Worm (Caenorhabditis elegans) whole organism, late embryonic: Measurements from ENCODE around the gene bus-17.

Experiments
- C08G9.2 ChIP-seq: sonication (generic microtip); optimal IDR thresholded peaks from 2 replicates; lab custom pipeline; 2016; ENCODE audit warnings: mild to moderate bottlenecking, missing genetic modification characterization, moderate library complexity, missing compliant biosample characterization
- C38D4.7 ChIP-seq: fragments of 200-800 bp; sonication (Bioruptor generic); optimal IDR thresholded peaks from 2 replicates; lab custom pipeline; 2018; ENCODE audit warnings: mild to moderate bottlenecking, missing genetic modification characterization, moderate library complexity, missing compliant biosample characterization
- F13H6.1 ChIP-seq: sonication (generic microtip); optimal IDR thresholded peaks from 2 replicates; lab custom pipeline; 2016; ENCODE audit warnings: missing genetic modification characterization, missing compliant biosample characterization
- K09A11.1 ChIP-seq: sonication (generic microtip); optimal IDR thresholded peaks from 2 replicates; lab custom pipeline; 2017; ENCODE audit warnings: antibody characterized with exemption, mild to moderate bottlenecking, missing genetic modification characterization, missing compliant biosample characterization; ENCODE audit not compliant: insufficient read depth
- ceh-14 ChIP-seq: sonication (generic microtip); optimal IDR thresholded peaks from 2 replicates; lab custom pipeline; 2016; ENCODE audit warnings: missing genotype, missing genetic modification characterization, missing compliant biosample characterization
- ceh-19 ChIP-seq: fragments of 200-800 bp; sonication (Bioruptor generic); optimal IDR thresholded peaks from 2 replicates; lab custom pipeline; 2018; ENCODE audit warnings: mild to moderate bottlenecking, missing genetic modification characterization, missing compliant biosample characterization
- ceh-22 ChIP-seq: sonication (generic microtip); optimal IDR thresholded peaks from 2 replicates; lab custom pipeline; 2017; ENCODE audit warnings: missing biosample characterization, missing genetic modification characterization
- ceh-24 ChIP-seq: sonication (generic microtip); optimal IDR thresholded peaks from 2 replicates; lab custom pipeline; 2016; ENCODE audit warnings: mild to moderate bottlenecking, missing genetic modification characterization, missing compliant biosample characterization
- ceh-30 ChIP-seq: fragments of 150-350 bp; optimal IDR thresholded peaks from 2 replicates; lab custom pipeline; 2014; ENCODE audit warnings: missing biosample characterization, missing genetic modification characterization
- ceh-31 ChIP-seq: sonication (generic microtip); optimal IDR thresholded peaks from 2 replicates; lab custom pipeline; 2016; ENCODE audit warnings: missing genetic modification characterization, missing compliant biosample characterization
- ceh-45 ChIP-seq: fragments of 200-800 bp; sonication (Bioruptor generic); IDR thresholded peaks from 2 replicates; pipeline ENCODE4 v1.3.6; 2022; ENCODE audit warnings: missing genetic modification reagents, missing genetic modification characterization, missing compliant biosample characterization
- ceh-48 ChIP-seq: sonication (generic microtip); optimal IDR thresholded peaks from 2 replicates; lab custom pipeline; 2016; ENCODE audit warnings: missing genetic modification characterization, inconsistent platforms, missing compliant biosample characterization
- ceh-9 ChIP-seq: sonication (generic microtip); optimal IDR thresholded peaks from 2 replicates; lab custom pipeline; 2016; ENCODE audit warnings: mild to moderate bottlenecking, missing genetic modification characterization, inconsistent platforms, missing compliant biosample characterization
- che-1 ChIP-seq: sonication (generic microtip); optimal IDR thresholded peaks from 2 replicates; lab custom pipeline; 2016; ENCODE audit warnings: mild to moderate bottlenecking, missing genetic modification characterization, missing compliant biosample characterization
- dve-1 ChIP-seq: sonication (generic microtip); optimal IDR thresholded peaks from 2 replicates; lab custom pipeline; 2017; ENCODE audit warnings: antibody characterized with exemption, mild to moderate bottlenecking, missing genetic modification characterization, missing compliant biosample characterization
- elt-2 ChIP-seq: sonication (generic microtip); optimal IDR thresholded peaks from 2 replicates; lab custom pipeline; 2016; ENCODE audit warnings: missing genetic modification reagents, missing genetic modification characterization, missing compliant biosample characterization
- ets-4 ChIP-seq: sonication (generic microtip); optimal IDR thresholded peaks from 2 replicates; lab custom pipeline; 2016; ENCODE audit warnings: missing genetic modification characterization, missing compliant biosample characterization
- fkh-10 ChIP-seq: fragments of 150-350 bp; optimal IDR thresholded peaks from 2 replicates; lab custom pipeline; 2014; ENCODE audit warnings: missing biosample characterization, missing genetic modification reagents, missing genetic modification characterization
- hlh-13 ChIP-seq: fragments of 200-800 bp; sonication (Bioruptor generic); optimal IDR thresholded peaks from 2 replicates; lab custom pipeline; 2018; ENCODE audit warnings: mild to moderate bottlenecking, missing genetic modification characterization, missing compliant biosample characterization
- hlh-15 ChIP-seq: sonication (generic microtip); optimal IDR thresholded peaks from 2 replicates; lab custom pipeline; 2016; ENCODE audit warnings: missing genetic modification characterization, missing compliant biosample characterization
- hlh-6 ChIP-seq: sonication (generic microtip); optimal IDR thresholded peaks from 2 replicates; lab custom pipeline; 2016; ENCODE audit warnings: missing genotype, missing genetic modification characterization, missing compliant biosample characterization
- mec-3 ChIP-seq: sonication (generic microtip); optimal IDR thresholded peaks from 2 replicates; lab custom pipeline; 2016; ENCODE audit warnings: borderline replicate concordance, missing genetic modification characterization, missing compliant biosample characterization
- nfya-1 ChIP-seq: sonication (generic microtip); optimal IDR thresholded peaks from 2 replicates; lab custom pipeline; 2017; ENCODE audit warnings: missing genetic modification characterization, mild to moderate bottlenecking, missing compliant biosample characterization, antibody characterized with exemption, moderate library complexity
- nhr-11 ChIP-seq: fragments of 150-350 bp; optimal IDR thresholded peaks from 2 replicates; lab custom pipeline; 2014; ENCODE audit warnings: missing biosample characterization, missing genetic modification characterization
- npax-4 ChIP-seq: sonication (generic microtip); optimal IDR thresholded peaks from 2 replicates; lab custom pipeline; 2016; ENCODE audit warnings: missing genetic modification characterization, missing compliant biosample characterization
- pat-9 ChIP-seq: fragments of 200-800 bp; sonication (Bioruptor generic); optimal IDR thresholded peaks from 2 replicates; lab custom pipeline; 2018; ENCODE audit warnings: mild to moderate bottlenecking, missing genetic modification characterization, moderate library complexity, missing compliant biosample characterization
- pax-1 ChIP-seq: fragments of 150-350 bp; optimal IDR thresholded peaks from 2 replicates; lab custom pipeline; 2014; ENCODE audit warnings: missing biosample characterization, missing genetic modification characterization
- pha-2 ChIP-seq: sonication (generic microtip); optimal IDR thresholded peaks from 2 replicates; lab custom pipeline; 2017; ENCODE audit warnings: mild to moderate bottlenecking, missing genetic modification characterization, missing compliant biosample characterization
- ref-2 ChIP-seq: sonication (generic microtip); optimal IDR thresholded peaks from 2 replicates; lab custom pipeline; 2016; ENCODE audit warnings: missing genetic modification characterization, missing compliant biosample characterization
- sdc-2 ChIP-seq: sonication (generic microtip); optimal IDR thresholded peaks from 2 replicates; lab custom pipeline; 2016; ENCODE audit warnings: missing genotype, missing genetic modification characterization, missing compliant biosample characterization
- sox-2 ChIP-seq: fragments of 200-800 bp; sonication (Bioruptor generic); IDR thresholded peaks from 2 replicates; pipeline ENCODE4 v1.3.6; 2022; ENCODE audit warnings: missing genetic modification reagents, missing genetic modification characterization, missing compliant biosample characterization
- sox-4 ChIP-seq: sonication (generic microtip); optimal IDR thresholded peaks from 2 replicates; lab custom pipeline; 2017; ENCODE audit warnings: mild to moderate bottlenecking, missing genetic modification characterization, inconsistent platforms, missing compliant biosample characterization
- ttx-3 ChIP-seq: sonication (generic microtip); optimal IDR thresholded peaks from 2 replicates; lab custom pipeline; 2016; ENCODE audit warnings: missing genetic modification reagents, missing genetic modification characterization, missing compliant biosample characterization
- unc-55 ChIP-seq: sonication (generic microtip); optimal IDR thresholded peaks from 2 replicates; lab custom pipeline; 2017; ENCODE audit warnings: missing biosample characterization, missing genetic modification reagents, missing genetic modification characterization
- unc-86 ChIP-seq: sonication (generic microtip); optimal IDR thresholded peaks from 2 replicates; lab custom pipeline; 2016; ENCODE audit warnings: missing genetic modification characterization, missing compliant biosample characterization
- zip-5 ChIP-seq: sonication (generic microtip); optimal IDR thresholded peaks from 2 replicates; lab custom pipeline; 2016; ENCODE audit warnings: missing genetic modification characterization, missing compliant biosample characterization
- ztf-16 ChIP-seq: sonication (generic microtip); optimal IDR thresholded peaks from 2 replicates; lab custom pipeline; 2017; ENCODE audit warnings: missing genetic modification characterization, missing compliant biosample characterization

bus-17 gene

ce11 chrX:15741852-15742251 is 24.3 kb downstream of the bus-17 start (continued):
- TF ChIP-seq hlh-15 (tag; lab: Kevin White, UChicago) (peak; percentile 74), ceh-31 (tag; lab: Kevin White, UChicago) (peak; percentile 81), K09A11.1 (peak; percentile 28), unc-86 (tag; lab: Kevin White, UChicago) (peak; percentile 79), C08G9.2 (tag; lab: Kevin White, UChicago) (peak; percentile 79), ceh-19 (GFP tag; lab: Kevin White, UChicago) (peak; percentile 91), ttx-3 (peak; percentile 88), pha-2 (tag; lab: Kevin White, UChicago) (peak; percentile 82), C38D4.7 (GFP tag; lab: Kevin White, UChicago) (peak; percentile 85), ref-2 (tag; lab: Kevin White, UChicago) (peak; percentile 88), sdc-2 (tag; lab: Kevin White, UChicago) (peak; percentile 95), hlh-13 (GFP tag; lab: Kevin White, UChicago) (peak; percentile 71), ceh-24 (tag; lab: Kevin White, UChicago) (peak; percentile 71), ceh-14 (tag; lab: Kevin White, UChicago) (peak; percentile 84), che-1 (peak; percentile 91), mec-3 (tag; lab: Kevin White, UChicago) (no peak)
- TF ChIP-seq, all 69 proteins: peak for 60

- TF ChIP-seq ceh-45 (GFP tag; lab: Robert Waterston, UW) (no peak), unc-55 (GFP tag; lab: Kevin White, UChicago) (no peak), F13H6.1 (no peak), sox-4 (no peak), ztf-16 (tag; lab: Kevin White, UChicago) (no peak), sdc-2 (tag; lab: Kevin White, UChicago) (no peak), ceh-9 (tag; lab: Kevin White, UChicago) (no peak), hlh-13 (GFP tag; lab: Kevin White, UChicago) (no peak), ceh-30 (no peak), ets-4 (tag; lab: Kevin White, UChicago) (no peak), elt-2 (tag; lab: Kevin White, UChicago) (no peak), pax-1 (no peak)
Observed at ce11 chrX:15740526-15740925, 25.6 kb downstream of the bus-17 start, which contains the start of gene srg-64. Gene srg-64, minus strand, starts transcription at chrX:15740626.

- TF ChIP-seq ceh-14 (tag; lab: Kevin White, UChicago) (no peak), dve-1 (tag; lab: Kevin White, UChicago) (peak; percentile 21), nhr-11 (tag; lab: Kevin White, UChicago) (no peak), nfya-1 (tag; lab: Kevin White, UChicago) (peak; percentile 41), ceh-48 (tag; lab: Kevin White, UChicago) (peak; percentile 63), C38D4.7 (GFP tag; lab: Kevin White, UChicago) (no peak), hlh-6 (tag; lab: Kevin White, UChicago) (no peak), ceh-31 (tag; lab: Kevin White, UChicago) (peak; percentile 31), ceh-22 (tag; lab: Kevin White, UChicago) (no peak), pat-9 (tag; lab: Kevin White, UChicago) (no peak), fkh-10 (GFP tag; lab: Kevin White, UChicago) (no peak), unc-55 (GFP tag; lab: Kevin White, UChicago) (no peak), sdc-2 (tag; lab: Kevin White, UChicago) (peak; percentile 98), ceh-24 (tag; lab: Kevin White, UChicago) (no peak), C08G9.2 (tag; lab: Kevin White, UChicago) (no peak), npax-4 (tag; lab: Kevin White, UChicago) (no peak), sox-2 (GFP tag; lab: Robert Waterston, UW) (peak; percentile 16; the same call in 1 of the 2 replicates), zip-5 (tag; lab: Kevin White, UChicago) (no peak)
Observed at ce11 chrX:15736419-15736818, 29.7 kb downstream of the bus-17 start.
